Fruit fly (Drosophila melanogaster) whole organism, adult: ENCODE results near the gene B4.

Source experiments
- CG11617 ChIP-seq: fragments of 200-800 bp; sonication (Bioruptor generic); optimal IDR thresholded peaks from 2 replicates; lab custom pipeline; 2017; ENCODE audit warnings: mild to moderate bottlenecking, missing biosample characterization, missing genetic modification reagents, missing genetic modification characterization
- CG12768 ChIP-seq: fragments of 200-800 bp; sonication (Bioruptor generic); optimal IDR thresholded peaks from 2 replicates; lab custom pipeline; 2017; ENCODE audit warnings: missing biosample characterization, missing genetic modification characterization, mild to moderate bottlenecking, moderate library complexity, missing genetic modification reagents
- CG14711 ChIP-seq: fragments of 200-800 bp; sonication (Bioruptor generic); optimal IDR thresholded peaks from 2 replicates; lab custom pipeline; 2018; ENCODE audit warnings: missing biosample characterization, mild to moderate bottlenecking, missing genetic modification characterization, moderate library complexity
- CG1620 ChIP-seq: fragments of 200-800 bp; sonication (Bioruptor generic); optimal IDR thresholded peaks from 2 replicates; lab custom pipeline; 2016; ENCODE audit warnings: missing biosample characterization, missing genetic modification characterization
- CG33017 ChIP-seq: fragments of 200-800 bp; sonication (Bioruptor generic); optimal IDR thresholded peaks from 2 replicates; lab custom pipeline; 2018; ENCODE audit warnings: missing biosample characterization, mild to moderate bottlenecking, missing genetic modification characterization, moderate library complexity
- CG5204 ChIP-seq: fragments of 200-800 bp; sonication (Bioruptor generic); optimal IDR thresholded peaks from 2 replicates; lab custom pipeline; 2016; ENCODE audit warnings: missing biosample characterization, missing genetic modification characterization
- CG7045 ChIP-seq: fragments of 200-800 bp; sonication (Bioruptor generic); optimal IDR thresholded peaks from 2 replicates; lab custom pipeline; 2017; ENCODE audit warnings: missing biosample characterization, mild to moderate bottlenecking, missing genetic modification characterization
- CG7101 ChIP-seq: fragments of 200-800 bp; sonication (Bioruptor generic); optimal IDR thresholded peaks from 2 replicates; lab custom pipeline; 2018; ENCODE audit warnings: missing biosample characterization, mild to moderate bottlenecking, missing genetic modification characterization, moderate library complexity
- Hr96 ChIP-seq: fragments of 200-800 bp; sonication (Bioruptor generic); optimal IDR thresholded peaks from 2 replicates; lab custom pipeline; 2016; ENCODE audit warnings: missing biosample characterization, missing genetic modification characterization
- bab1 ChIP-seq: fragments of 200-800 bp; sonication (Bioruptor generic); optimal IDR thresholded peaks from 3 replicates; lab custom pipeline; 2019; ENCODE audit warnings: missing biosample characterization, mild to moderate bottlenecking, missing genetic modification characterization, moderate library complexity
- cic ChIP-seq: fragments of 200-800 bp; sonication (Bioruptor generic); optimal IDR thresholded peaks from 2 replicates; lab custom pipeline; 2017; ENCODE audit warnings: missing biosample characterization, mild to moderate bottlenecking, missing genetic modification characterization, moderate library complexity
- cnc ChIP-seq, 2 experiments: fragments of >200 bp; optimal IDR thresholded peaks; 2 replicates each; lab custom pipeline; 2017
- kay ChIP-seq: fragments of 200-800 bp; sonication (Bioruptor generic); peaks from one replicate; lab custom pipeline; 2016; ENCODE audit warnings: missing biosample characterization, missing genetic modification characterization, borderline replicate concordance
- pad ChIP-seq: fragments of 200-800 bp; sonication (Bioruptor generic); optimal IDR thresholded peaks from 3 replicates; lab custom pipeline; 2017; ENCODE audit warnings: missing biosample characterization, missing genetic modification characterization, mild to moderate bottlenecking, moderate library complexity, missing genetic modification reagents

DNA sequence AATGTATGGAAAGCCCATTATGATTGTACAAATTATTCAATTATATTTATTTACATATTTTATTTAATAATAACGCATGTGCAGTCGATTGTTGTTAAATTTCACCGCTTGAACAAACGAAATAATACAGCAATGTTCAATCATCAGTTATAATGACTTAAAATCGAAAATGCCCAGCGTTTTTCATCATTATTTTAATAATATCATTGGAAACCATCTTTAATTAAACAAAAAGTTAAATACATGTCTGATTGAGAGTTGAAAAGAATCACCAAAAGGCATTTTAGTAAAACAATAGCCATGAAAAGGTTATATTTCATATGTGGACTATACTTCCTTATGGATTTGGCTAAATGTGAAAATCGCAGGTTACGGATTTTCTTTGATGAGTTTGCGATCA, 20.4 kb downstream of the B4 start, which contains the start of gene CG33641:
- TF ChIP-seq CG1620 (GFP tag; lab: Kevin White, UChicago): no peak
- no peak for TF ChIP-seq CG11617 (GFP tag; lab: Kevin White, UChicago)
- no peak for TF ChIP-seq CG5204 (GFP tag; lab: Kevin White, UChicago)
- TF ChIP-seq kay: no peak
- TF ChIP-seq CG33017 (tag; lab: Kevin White, UChicago): no peak
- no peak for TF ChIP-seq CG7101 (tag; lab: Kevin White, UChicago)
- TF ChIP-seq CG7045 (GFP tag; lab: Kevin White, UChicago): no peak
- TF ChIP-seq CG14711: no peak
- TF ChIP-seq Hr96 (GFP tag; lab: Kevin White, UChicago): no peak
- no peak for TF ChIP-seq CG12768 (GFP tag; lab: Kevin White, UChicago)
- no peak for TF ChIP-seq pad (GFP tag; lab: Kevin White, UChicago)
- no peak for TF ChIP-seq bab1 (GFP tag; lab: Kevin White, UChicago)
- TF ChIP-seq cnc (optimal IDR thresholded peaks at IDR 0.05; lab: Kevin White, UChicago): no peak
- no peak for TF ChIP-seq cic (GFP tag; lab: Kevin White, UChicago)
